Worm (Caenorhabditis elegans) whole organism, L1 larva: ENCODE data around the gene sulp-3.

Experiments used
- C04F5.9 ChIP-seq: sonication (generic microtip); optimal IDR thresholded peaks from 2 replicates; lab custom pipeline; 2016; ENCODE audit warnings: missing genetic modification characterization, missing compliant biosample characterization
- Y116A8C.19 ChIP-seq: sonication (generic microtip); optimal IDR thresholded peaks from 2 replicates; lab custom pipeline; 2016; ENCODE audit warnings: missing compliant biosample characterization, missing genetic modification characterization, borderline replicate concordance
- alr-1 ChIP-seq: fragments of 200-800 bp; sonication (Bioruptor generic); optimal IDR thresholded peaks from 2 replicates; lab custom pipeline; 2018; ENCODE audit warnings: borderline replicate concordance, mild to moderate bottlenecking, missing genetic modification characterization, missing compliant biosample characterization
- aly-2 ChIP-seq: fragments of 150-350 bp; optimal IDR thresholded peaks from 2 replicates; lab custom pipeline; 2014; ENCODE audit warnings: missing biosample characterization, missing genetic modification characterization
- blmp-1 ChIP-seq: fragments of 150-350 bp; optimal IDR thresholded peaks from 2 replicates; lab custom pipeline; 2014; ENCODE audit warnings: missing biosample characterization, missing genetic modification characterization
- ceh-8 ChIP-seq: fragments of 200-800 bp; sonication (Bioruptor generic); optimal IDR thresholded peaks from 2 replicates; lab custom pipeline; 2018; ENCODE audit warnings: mild to moderate bottlenecking, missing genetic modification characterization, moderate library complexity, missing compliant biosample characterization
- ceh-82 ChIP-seq, 3 experiments: fragments of 150-350 bp in 1 of 3; sonication (generic microtip) in 2 of 3; optimal IDR thresholded peaks; 2 replicates each; lab custom pipeline; 2014 to 2017; ENCODE audit warnings: missing biosample characterization in 3 of 3, missing genetic modification characterization in 3 of 3
- ceh-88 ChIP-seq: fragments of 200-800 bp; sonication (Bioruptor generic); IDR thresholded peaks from 2 replicates; pipeline ENCODE4 v1.3.6; 2022; ENCODE audit warnings: missing genetic modification characterization, missing compliant biosample characterization
- ceh-90 ChIP-seq: sonication (generic microtip); optimal IDR thresholded peaks from 2 replicates; lab custom pipeline; 2016; ENCODE audit warnings: missing genetic modification characterization, missing compliant biosample characterization
- dsc-1 ChIP-seq: sonication (generic microtip); optimal IDR thresholded peaks from 2 replicates; lab custom pipeline; 2016; ENCODE audit warnings: mild to moderate bottlenecking, missing genetic modification characterization, missing compliant biosample characterization
- efl-3 ChIP-seq: fragments of 200-800 bp; sonication (Bioruptor generic); optimal IDR thresholded peaks from 2 replicates; lab custom pipeline; 2018; ENCODE audit warnings: mild to moderate bottlenecking, missing genetic modification characterization, missing compliant biosample characterization
- elt-2 ChIP-seq: sonication (generic microtip); optimal IDR thresholded peaks from 2 replicates; lab custom pipeline; 2016; ENCODE audit warnings: missing genetic modification characterization, mild to moderate bottlenecking, inconsistent platforms, missing compliant biosample characterization, missing genetic modification reagents
- ets-5 ChIP-seq: fragments of 200-800 bp; sonication (Bioruptor generic); IDR thresholded peaks from 2 replicates; pipeline ENCODE4 v1.3.6; 2022; ENCODE audit warnings: missing genetic modification characterization, missing compliant biosample characterization
- fkh-10 ChIP-seq: sonication (generic microtip); optimal IDR thresholded peaks from 2 replicates; lab custom pipeline; 2017; ENCODE audit warnings: missing biosample characterization, missing genetic modification reagents, missing genetic modification characterization
- fkh-8 ChIP-seq: sonication (generic microtip); optimal IDR thresholded peaks from 2 replicates; lab custom pipeline; 2016; ENCODE audit warnings: mild to moderate bottlenecking, missing genetic modification characterization, missing compliant biosample characterization
- fos-1 ChIP-seq: fragments of 150-350 bp; optimal IDR thresholded peaks from 2 replicates; lab custom pipeline; 2014; ENCODE audit warnings: missing biosample characterization, missing genetic modification characterization
- grh-1 ChIP-seq: fragments of 200-800 bp; sonication (Bioruptor generic); IDR thresholded peaks from 2 replicates; pipeline ENCODE4 v1.3.6; 2022; ENCODE audit warnings: missing genetic modification reagents, missing genetic modification characterization, missing compliant biosample characterization
- hlh-4 ChIP-seq: sonication (generic microtip); optimal IDR thresholded peaks from 2 replicates; lab custom pipeline; 2016; ENCODE audit warnings: mild to moderate bottlenecking, missing genetic modification characterization, missing compliant biosample characterization
- hpl-2 ChIP-seq: fragments of 150-350 bp; optimal IDR thresholded peaks from 2 replicates; lab custom pipeline; 2014; ENCODE audit warnings: missing biosample characterization, missing genetic modification reagents, missing genetic modification characterization
- isw-1 ChIP-seq: fragments of 200-800 bp; sonication (Bioruptor generic); IDR thresholded peaks from 2 replicates; pipeline ENCODE4 v1.3.6; 2022; ENCODE audit warnings: missing genetic modification characterization, missing compliant biosample characterization
- jun-1 ChIP-seq: fragments of 150-350 bp; optimal IDR thresholded peaks from 2 replicates; lab custom pipeline; 2014; ENCODE audit warnings: missing biosample characterization, missing genetic modification reagents, missing genetic modification characterization
- lin-13 ChIP-seq: fragments of 150-350 bp; optimal IDR thresholded peaks from 2 replicates; lab custom pipeline; 2014; ENCODE audit warnings: missing biosample characterization, missing genetic modification reagents, missing genetic modification characterization
- lin-14 ChIP-seq: fragments of 200-800 bp; sonication (Bioruptor generic); optimal IDR thresholded peaks from 2 replicates; lab custom pipeline; 2018; ENCODE audit warnings: mild to moderate bottlenecking, missing genetic modification characterization, moderate library complexity, missing compliant biosample characterization
- lin-15B ChIP-seq: fragments of 150-350 bp; sonication (generic microtip); optimal IDR thresholded peaks from 3 replicates; lab custom pipeline; 2014; ENCODE audit warnings: missing biosample characterization, missing genetic modification characterization
- lir-3 ChIP-seq: sonication (generic microtip); optimal IDR thresholded peaks from 2 replicates; lab custom pipeline; 2016; ENCODE audit warnings: mild to moderate bottlenecking, missing genetic modification characterization, moderate library complexity, missing compliant biosample characterization; ENCODE audit not compliant: poor library complexity
- lsy-2 ChIP-seq, 2 experiments: fragments of 150-350 bp; optimal IDR thresholded peaks; 2 replicates each; lab custom pipeline; 2014; ENCODE audit warnings: missing biosample characterization in 2 of 2, missing genetic modification characterization in 2 of 2
- mab-9 ChIP-seq: fragments of 200-800 bp; sonication (Bioruptor generic); IDR thresholded peaks from 2 replicates; pipeline ENCODE4 v1.3.6; 2022; ENCODE audit warnings: missing genetic modification reagents, missing genetic modification characterization, missing compliant biosample characterization
- mdl-1 ChIP-seq, 2 experiments: fragments of 150-350 bp; optimal IDR thresholded peaks; 2 replicates each; lab custom pipeline; 2014 to 2017; ENCODE audit warnings: missing biosample characterization in 2 of 2, missing genetic modification characterization in 2 of 2, inconsistent platforms in 1 of 2
- mep-1 ChIP-seq: fragments of 150-350 bp; optimal IDR thresholded peaks from 2 replicates; lab custom pipeline; 2014; ENCODE audit warnings: missing biosample characterization, missing genetic modification characterization
- nhr-11 ChIP-seq: fragments of 150-350 bp; optimal IDR thresholded peaks from 2 replicates; lab custom pipeline; 2014; ENCODE audit warnings: missing biosample characterization, missing genetic modification characterization
- nhr-19 ChIP-seq: fragments of 200-800 bp; sonication (Bioruptor generic); conservative IDR thresholded peaks from 2 replicates; pipeline ENCODE4 v1.3.6; 2022; ENCODE audit warnings: missing genetic modification characterization, missing compliant biosample characterization
- nhr-20 ChIP-seq: sonication (generic microtip); optimal IDR thresholded peaks from 2 replicates; lab custom pipeline; 2016; ENCODE audit warnings: mild to moderate bottlenecking, missing genetic modification characterization, missing compliant biosample characterization
- nhr-76 ChIP-seq: sonication (generic microtip); optimal IDR thresholded peaks from 2 replicates; lab custom pipeline; 2017; ENCODE audit warnings: missing biosample characterization, missing genetic modification characterization
- nhr-77 ChIP-seq: fragments of 150-350 bp; optimal IDR thresholded peaks from 2 replicates; lab custom pipeline; 2014; ENCODE audit warnings: missing biosample characterization, missing genetic modification characterization
- nhr-84 ChIP-seq: sonication (generic microtip); optimal IDR thresholded peaks from 2 replicates; lab custom pipeline; 2017; ENCODE audit warnings: missing biosample characterization, missing genetic modification characterization
- pag-3 ChIP-seq: sonication (generic microtip); optimal IDR thresholded peaks from 2 replicates; lab custom pipeline; 2017; ENCODE audit warnings: missing genetic modification characterization, mild to moderate bottlenecking, missing compliant biosample characterization, antibody characterized with exemption, borderline replicate concordance; ENCODE audit not compliant: insufficient read depth
- snu-23 ChIP-seq: sonication (generic microtip); optimal IDR thresholded peaks from 2 replicates; lab custom pipeline; 2016; ENCODE audit warnings: missing genetic modification characterization, missing compliant biosample characterization
- sptf-1 ChIP-seq: fragments of 150-350 bp; optimal IDR thresholded peaks from 2 replicates; lab custom pipeline; 2014; ENCODE audit warnings: missing biosample characterization, missing genetic modification characterization
- swsn-7 ChIP-seq: sonication (generic microtip); optimal IDR thresholded peaks from 2 replicates; lab custom pipeline; 2016; ENCODE audit warnings: missing genetic modification characterization, missing compliant biosample characterization
- tbx-2 ChIP-seq: sonication (generic microtip); optimal IDR thresholded peaks from 2 replicates; lab custom pipeline; 2016; ENCODE audit warnings: missing genetic modification characterization, missing compliant biosample characterization
- unc-86 ChIP-seq: sonication (generic microtip); optimal IDR thresholded peaks from 2 replicates; lab custom pipeline; 2016; ENCODE audit warnings: missing genetic modification characterization, missing compliant biosample characterization
- xbp-1 ChIP-seq: sonication (generic microtip); optimal IDR thresholded peaks from 2 replicates; lab custom pipeline; 2016; ENCODE audit warnings: missing genetic modification characterization, missing compliant biosample characterization
- zag-1 ChIP-seq: fragments of 150-350 bp; optimal IDR thresholded peaks from 2 replicates; lab custom pipeline; 2014; ENCODE audit warnings: missing biosample characterization, missing genetic modification characterization
- ztf-11 ChIP-seq, 2 experiments: sonication (generic microtip); optimal IDR thresholded peaks; 2 replicates each; lab custom pipeline; 2016 to 2017; ENCODE audit warnings: missing genetic modification characterization in 2 of 2, missing biosample characterization in 1 of 2, missing compliant biosample characterization in 1 of 2

Gene sulp-3

DNA sequence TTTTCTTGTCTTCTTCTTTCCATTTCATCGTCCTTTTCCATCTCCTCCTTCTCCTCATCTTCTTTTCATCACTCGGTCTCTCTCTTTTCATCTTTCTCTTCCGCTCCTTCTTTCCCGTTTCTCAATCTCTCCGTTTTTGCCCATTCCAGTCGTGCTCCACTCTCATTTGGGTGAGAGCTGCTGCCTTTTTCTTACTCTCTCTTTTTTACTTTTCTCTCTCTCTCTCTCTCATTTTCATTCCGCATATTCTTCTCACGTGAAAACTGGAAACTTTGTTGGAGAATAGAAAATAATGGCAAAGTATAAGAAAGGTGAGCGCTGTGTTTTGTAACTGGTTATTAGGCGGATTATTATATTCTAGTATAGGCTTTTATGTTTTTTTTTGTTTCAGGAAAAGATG is 29.9 kb downstream of the sulp-3 start, which contains the start of gene tbc-18 (continued):
- TF ChIP-seq grh-1 (GFP tag; lab: Robert Waterston, UW): no peak
- no peak for TF ChIP-seq efl-3
- no peak for TF ChIP-seq hpl-2 (GFP tag; lab: Kevin White, UChicago)
- no peak for TF ChIP-seq pag-3 (tag; lab: Kevin White, UChicago)
- peak; percentile 54 for TF ChIP-seq fkh-10 (GFP tag; lab: Kevin White, UChicago)
- no peak for TF ChIP-seq nhr-84 (tag; lab: Kevin White, UChicago)
- TF ChIP-seq nhr-77 (tag; lab: Kevin White, UChicago): no peak
- TF ChIP-seq nhr-76: no peak
- no peak for TF ChIP-seq lir-3 (tag; lab: Kevin White, UChicago)
- peak; percentile 87 for TF ChIP-seq fkh-8 (tag; lab: Kevin White, UChicago)
- peak; percentile 54 for TF ChIP-seq unc-86 (tag; lab: Kevin White, UChicago)
- peak; percentile 91 for TF ChIP-seq lin-14 (GFP tag; lab: Kevin White, UChicago)
- TF ChIP-seq aly-2 (tag; lab: Kevin White, UChicago): no peak
- no peak for TF ChIP-seq elt-2
- TF ChIP-seq lsy-2 (tag; optimal IDR thresholded peaks at IDR 0.05; lab: Kevin White, UChicago): peak in 1 of 2 experiments; percentile 46
- TF ChIP-seq fos-1 (tag; lab: Kevin White, UChicago): no peak
- no peak for TF ChIP-seq C04F5.9 (tag; lab: Kevin White, UChicago)
- no peak for TF ChIP-seq ceh-90 (tag; lab: Kevin White, UChicago)
- TF ChIP-seq ceh-82 (tag; optimal IDR thresholded peaks at IDR 0.05; lab: Kevin White, UChicago): peak in 1 of 3 experiments; percentile 64
- peak; percentile 45 for TF ChIP-seq swsn-7 (tag; lab: Kevin White, UChicago)
- TF ChIP-seq isw-1 (GFP tag; lab: Robert Waterston, UW): peak; percentile 18; the same call in 1 of the 2 replicates
- TF ChIP-seq ets-5 (GFP tag; lab: Robert Waterston, UW): no peak
- TF ChIP-seq dsc-1 (tag; lab: Kevin White, UChicago): peak; percentile 62
- peak; percentile 32 for TF ChIP-seq xbp-1 (tag; lab: Kevin White, UChicago)
- peak; percentile 20 for TF ChIP-seq nhr-20 (tag; lab: Kevin White, UChicago)
- no peak for TF ChIP-seq nhr-11 (tag; lab: Kevin White, UChicago)
- TF ChIP-seq lin-13: no peak
- no peak for TF ChIP-seq tbx-2 (tag; lab: Kevin White, UChicago)
- TF ChIP-seq lin-15B (tag; lab: Kevin White, UChicago): no peak
- no peak for TF ChIP-seq jun-1 (tag; lab: Kevin White, UChicago)
- TF ChIP-seq ceh-88 (GFP tag; lab: Robert Waterston, UW): no peak
- TF ChIP-seq snu-23 (GFP tag; lab: Kevin White, UChicago): peak; percentile 47
- TF ChIP-seq mab-9 (GFP tag; lab: Robert Waterston, UW): no peak
- no peak for TF ChIP-seq hlh-4 (tag; lab: Kevin White, UChicago)
- TF ChIP-seq nhr-19 (GFP tag; lab: Robert Waterston, UW): no peak
- TF ChIP-seq alr-1 (tag; lab: Kevin White, UChicago): no peak
- no peak for TF ChIP-seq zag-1 (tag; lab: Kevin White, UChicago)
- TF ChIP-seq sptf-1 (tag; lab: Kevin White, UChicago): no peak
- TF ChIP-seq mdl-1 (tag; optimal IDR thresholded peaks at IDR 0.05; lab: Kevin White, UChicago): no peak
- TF ChIP-seq mep-1 (tag; lab: Kevin White, UChicago): peak; percentile 9
- TF ChIP-seq ztf-11 (tag; optimal IDR thresholded peaks at IDR 0.05; lab: Kevin White, UChicago): no peak

DNA sequence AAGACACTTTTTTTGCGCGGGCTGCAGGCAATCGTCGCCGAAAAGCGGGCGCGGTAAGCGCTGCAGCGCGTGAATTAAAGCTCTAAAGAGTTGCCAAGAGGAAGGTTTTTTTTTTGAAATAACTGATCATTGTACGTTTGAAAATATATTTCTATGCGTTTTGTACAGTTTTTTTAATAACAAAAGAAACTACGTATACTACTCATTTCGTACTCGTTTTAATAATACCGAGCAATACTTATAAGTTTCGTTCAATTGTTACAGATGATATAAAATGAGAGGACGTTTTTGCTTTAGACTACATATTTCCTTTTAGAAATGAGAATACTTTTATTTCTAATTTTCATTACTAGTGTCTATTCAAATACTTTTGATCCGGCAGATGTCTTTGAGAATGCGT is 36.3 kb downstream of the sulp-3 start, which contains the start of gene nep-15:
TSS of gene nep-15 (plus strand) at position 301 of the 400 bp plus-strand sequence.
- no peak for TF ChIP-seq ceh-90 (tag; lab: Kevin White, UChicago)
- no peak for TF ChIP-seq Y116A8C.19 (tag; lab: Kevin White, UChicago)
- TF ChIP-seq lin-15B (tag; lab: Kevin White, UChicago): no peak
- TF ChIP-seq blmp-1 (tag; lab: Kevin White, UChicago): no peak
- TF ChIP-seq ztf-11 (tag; optimal IDR thresholded peaks at IDR 0.05; lab: Kevin White, UChicago): no peak
- no peak for TF ChIP-seq fos-1 (tag; lab: Kevin White, UChicago)
- TF ChIP-seq ceh-8 (GFP tag; lab: Kevin White, UChicago): no peak
- TF ChIP-seq dsc-1 (tag; lab: Kevin White, UChicago): no peak
- TF ChIP-seq lin-13: no peak
